Worm (Caenorhabditis elegans) whole organism, young adult: ENCODE measurements around the gene F01D5.10.

Source experiments
- D2030.7 ChIP-seq: fragments of 200-800 bp; sonication (Bioruptor generic); IDR thresholded peaks from 2 replicates; pipeline ENCODE4 v1.3.6; 2022; ENCODE audit warnings: missing genetic modification reagents, missing genetic modification characterization, missing compliant biosample characterization
- F10E7.11 ChIP-seq: sonication (generic microtip); optimal IDR thresholded peaks from 2 replicates; lab custom pipeline; 2017; ENCODE audit warnings: mild to moderate bottlenecking, missing genetic modification characterization, moderate library complexity, missing compliant biosample characterization
- F33H1.4 ChIP-seq: fragments of 200-800 bp; sonication (Bioruptor generic); IDR thresholded peaks from 2 replicates; pipeline ENCODE4 v1.3.6; 2022; ENCODE audit warnings: missing genetic modification reagents, missing genetic modification characterization, missing compliant biosample characterization
- F37B4.10 ChIP-seq: fragments of 200-800 bp; sonication (Bioruptor generic); IDR thresholded peaks from 2 replicates; pipeline ENCODE4 v1.3.6; 2022; ENCODE audit warnings: missing genetic modification characterization, missing compliant biosample characterization
- F52B5.7 ChIP-seq: sonication (generic microtip); optimal IDR thresholded peaks from 2 replicates; lab custom pipeline; 2016; ENCODE audit warnings: mild to moderate bottlenecking, missing genetic modification characterization, missing compliant biosample characterization
- K11D2.4 ChIP-seq: fragments of 200-800 bp; sonication (Bioruptor generic); IDR thresholded peaks from 2 replicates; pipeline ENCODE4 v1.3.6; 2022; ENCODE audit warnings: missing genetic modification reagents, missing genetic modification characterization, missing compliant biosample characterization
- Y79H2A.3 ChIP-seq: fragments of 200-800 bp; sonication (Bioruptor generic); conservative IDR thresholded peaks from 2 replicates; pipeline ENCODE4 v1.3.6; 2022; ENCODE audit warnings: missing genetic modification reagents, missing genetic modification characterization, missing compliant biosample characterization
- attf-3 ChIP-seq: fragments of 200-800 bp; sonication (Bioruptor generic); conservative IDR thresholded peaks from 2 replicates; pipeline ENCODE4 v1.3.6; 2022; ENCODE audit warnings: missing genetic modification reagents, missing genetic modification characterization, missing compliant biosample characterization
- attf-5 ChIP-seq: fragments of 200-800 bp; sonication (Bioruptor generic); optimal IDR thresholded peaks from 2 replicates; lab custom pipeline; 2018; ENCODE audit warnings: mild to moderate bottlenecking, missing genetic modification characterization, missing compliant biosample characterization
- attf-6 ChIP-seq: fragments of 200-800 bp; sonication (Bioruptor generic); IDR thresholded peaks from 2 replicates; pipeline ENCODE4 v1.3.6; 2022; ENCODE audit warnings: missing genetic modification reagents, missing genetic modification characterization, missing compliant biosample characterization
- bed-2 ChIP-seq: fragments of 200-800 bp; sonication (Bioruptor generic); IDR thresholded peaks from 2 replicates; pipeline ENCODE4 v1.3.6; 2022; ENCODE audit warnings: missing genetic modification reagents, missing genetic modification characterization, missing compliant biosample characterization
- cebp-2 ChIP-seq: fragments of 200-800 bp; sonication (Bioruptor generic); IDR thresholded peaks from 2 replicates; pipeline ENCODE4 v1.3.6; 2022; ENCODE audit warnings: missing genetic modification characterization, missing compliant biosample characterization
- ceh-58 ChIP-seq: fragments of 200-800 bp; sonication (Bioruptor generic); IDR thresholded peaks from 2 replicates; pipeline ENCODE4 v1.3.6; 2022; ENCODE audit warnings: missing genetic modification characterization, missing compliant biosample characterization
- dox-1 ChIP-seq: fragments of 200-800 bp; sonication (Bioruptor generic); IDR thresholded peaks from 2 replicates; pipeline ENCODE4 v1.3.6; 2022; ENCODE audit warnings: missing genetic modification reagents, missing genetic modification characterization, missing compliant biosample characterization
- egl-18 ChIP-seq: fragments of 200-800 bp; sonication (Bioruptor generic); IDR thresholded peaks from 2 replicates; pipeline ENCODE4 v1.3.6; 2022; ENCODE audit warnings: missing genetic modification reagents, missing genetic modification characterization, missing compliant biosample characterization
- egl-44 ChIP-seq: fragments of 200-800 bp; sonication (Bioruptor generic); IDR thresholded peaks from 2 replicates; pipeline ENCODE4 v1.3.6; 2022; ENCODE audit warnings: missing genetic modification reagents, missing genetic modification characterization, missing compliant biosample characterization
- egrh-3 ChIP-seq: fragments of 200-800 bp; sonication (Bioruptor generic); IDR thresholded peaks from 2 replicates; pipeline ENCODE4 v1.3.6; 2022; ENCODE audit warnings: missing genetic modification reagents, missing genetic modification characterization, missing compliant biosample characterization
- ekl-4 ChIP-seq: fragments of 200-800 bp; sonication (Bioruptor generic); IDR thresholded peaks from 2 replicates; pipeline ENCODE4 v1.3.6; 2022; ENCODE audit warnings: missing genetic modification reagents, missing genetic modification characterization, missing compliant biosample characterization
- ets-4 ChIP-seq: fragments of 200-800 bp; sonication (Bioruptor generic); optimal IDR thresholded peaks from 2 replicates; lab custom pipeline; 2018; ENCODE audit warnings: mild to moderate bottlenecking, missing genetic modification characterization, missing compliant biosample characterization
- hmg-20 ChIP-seq: fragments of 200-800 bp; sonication (Bioruptor generic); IDR thresholded peaks from 2 replicates; pipeline ENCODE4 v1.3.6; 2022; ENCODE audit warnings: missing genetic modification reagents, missing genetic modification characterization, missing compliant biosample characterization
- hsf-1 ChIP-seq: fragments of 200-800 bp; sonication (Bioruptor generic); IDR thresholded peaks from 2 replicates; pipeline ENCODE4 v1.3.6; 2022; ENCODE audit warnings: missing genetic modification reagents, missing genetic modification characterization, missing compliant biosample characterization
- lag-1 ChIP-seq: fragments of 200-800 bp; sonication (Bioruptor generic); IDR thresholded peaks from 2 replicates; pipeline ENCODE4 v1.3.6; 2022; ENCODE audit warnings: missing genetic modification reagents, missing genetic modification characterization, missing compliant biosample characterization
- let-526 ChIP-seq: fragments of 200-800 bp; sonication (Bioruptor generic); IDR thresholded peaks from 2 replicates; pipeline ENCODE4 v1.3.6; 2022; ENCODE audit warnings: missing genetic modification reagents, missing genetic modification characterization, missing compliant biosample characterization
- lin-26 ChIP-seq: fragments of 200-800 bp; sonication (Bioruptor generic); IDR thresholded peaks from 2 replicates; pipeline ENCODE4 v1.3.6; 2022; ENCODE audit warnings: missing genetic modification reagents, missing genetic modification characterization, missing compliant biosample characterization
- lir-1 ChIP-seq: fragments of 200-800 bp; sonication (Bioruptor generic); conservative IDR thresholded peaks from 2 replicates; pipeline ENCODE4 v1.3.6; 2022; ENCODE audit warnings: missing genetic modification reagents, missing genetic modification characterization, missing compliant biosample characterization
- madf-6 ChIP-seq: fragments of 200-800 bp; sonication (Bioruptor generic); IDR thresholded peaks from 2 replicates; pipeline ENCODE4 v1.3.6; 2022; ENCODE audit warnings: missing genetic modification reagents, missing genetic modification characterization, missing compliant biosample characterization
- mcd-1 ChIP-seq: fragments of 200-800 bp; sonication (Bioruptor generic); IDR thresholded peaks from 2 replicates; pipeline ENCODE4 v1.3.6; 2022; ENCODE audit warnings: missing genetic modification reagents, missing genetic modification characterization, missing compliant biosample characterization
- mel-28 ChIP-seq: sonication (generic microtip); optimal IDR thresholded peaks from 2 replicates; lab custom pipeline; 2016; ENCODE audit warnings: borderline replicate concordance, mild to moderate bottlenecking, missing genetic modification characterization, missing compliant biosample characterization
- nfya-1 ChIP-seq: sonication (generic microtip); optimal IDR thresholded peaks from 2 replicates; lab custom pipeline; 2017; ENCODE audit warnings: antibody characterized with exemption, missing compliant biosample characterization, missing genetic modification characterization, borderline replicate concordance; ENCODE audit not compliant: insufficient read depth
- nfya-2 ChIP-seq: fragments of 200-800 bp; sonication (Bioruptor generic); IDR thresholded peaks from 2 replicates; pipeline ENCODE4 v1.3.6; 2022; ENCODE audit warnings: missing genetic modification reagents, missing genetic modification characterization, missing compliant biosample characterization
- nfyb-1 ChIP-seq: fragments of 200-800 bp; sonication (Bioruptor generic); IDR thresholded peaks from 2 replicates; pipeline ENCODE4 v1.3.6; 2022; ENCODE audit warnings: missing genetic modification reagents, missing genetic modification characterization, missing compliant biosample characterization
- nhr-120 ChIP-seq: fragments of 200-800 bp; sonication (Bioruptor generic); IDR thresholded peaks from 2 replicates; pipeline ENCODE4 v1.3.6; 2022; ENCODE audit warnings: missing genetic modification characterization, missing compliant biosample characterization
- rcor-1 ChIP-seq: fragments of 200-800 bp; sonication (Bioruptor generic); IDR thresholded peaks from 2 replicates; pipeline ENCODE4 v1.3.6; 2022; ENCODE audit warnings: missing genetic modification reagents, missing genetic modification characterization, missing compliant biosample characterization
- rpc-1 ChIP-seq, 2 experiments: fragments of 150-350 bp in 1 of 2; sonication (generic microtip) in 1 of 2; optimal IDR thresholded peaks; 2 replicates each; lab custom pipeline; 2014 to 2018; ENCODE audit warnings: missing biosample characterization in 1 of 2, missing genetic modification characterization in 1 of 2, missing genetic modification reagents in 1 of 2, missing genotype in 1 of 2
- sea-2 ChIP-seq: fragments of 200-800 bp; sonication (Bioruptor generic); IDR thresholded peaks from 2 replicates; pipeline ENCODE4 v1.3.6; 2022; ENCODE audit warnings: missing genetic modification characterization, missing compliant biosample characterization
- snpc-4 ChIP-seq, 5 experiments: fragments of 150-350 bp in 1 of 5; sonication (generic microtip) in 4 of 5; optimal IDR thresholded peaks; 2 replicates each; lab custom pipeline; 2014 to 2018; ENCODE audit warnings: missing genetic modification characterization in 5 of 5, missing biosample characterization in 3 of 5, antibody characterized with exemption in 2 of 5, mild to moderate bottlenecking in 2 of 5, missing compliant biosample characterization in 2 of 5, missing genotype in 2 of 5, moderate library complexity in 2 of 5, missing genetic modification reagents in 1 of 5
- sptf-2 ChIP-seq: fragments of 200-800 bp; sonication (Bioruptor generic); optimal IDR thresholded peaks from 2 replicates; lab custom pipeline; 2018; ENCODE audit warnings: mild to moderate bottlenecking, missing genetic modification characterization, missing compliant biosample characterization
- zfh-2 ChIP-seq: fragments of 200-800 bp; sonication (Bioruptor generic); conservative IDR thresholded peaks from 2 replicates; pipeline ENCODE4 v1.3.6; 2022; ENCODE audit warnings: missing genetic modification reagents, missing genetic modification characterization, missing compliant biosample characterization
- ztf-25 ChIP-seq: fragments of 200-800 bp; sonication (Bioruptor generic); IDR thresholded peaks from 2 replicates; pipeline ENCODE4 v1.3.6; 2022; ENCODE audit warnings: missing genetic modification reagents, missing genetic modification characterization, missing compliant biosample characterization
- ztf-6 ChIP-seq: fragments of 200-800 bp; sonication (Bioruptor generic); IDR thresholded peaks from 2 replicates; pipeline ENCODE4 v1.3.6; 2022; ENCODE audit warnings: missing genetic modification reagents, missing genetic modification characterization, missing compliant biosample characterization

F01D5.10 gene

ce11 chrII:14032705-14033104, 11.6 kb upstream of the F01D5.10 start (continued):
- TF ChIP-seq madf-6 (GFP tag; lab: Robert Waterston, UW), result no peak
- no peak for TF ChIP-seq nfya-2 (GFP tag; lab: Robert Waterston, UW)
- no peak for TF ChIP-seq rpc-1 (optimal IDR thresholded peaks at IDR 0.05; lab: Kevin White, UChicago)
- no peak for TF ChIP-seq rpc-1 (tag; optimal IDR thresholded peaks at IDR 0.05; lab: Kevin White, UChicago)
- no peak for TF ChIP-seq snpc-4 (GFP tag; optimal IDR thresholded peaks at IDR 0.05; lab: Kevin White, UChicago)
- TF ChIP-seq snpc-4 (tag; optimal IDR thresholded peaks at IDR 0.05; lab: Kevin White, UChicago), result no peak
- TF ChIP-seq zfh-2 (GFP tag; lab: Robert Waterston, UW), result no peak; the same call in 1 of the 2 replicates
- TF ChIP-seq egl-44, result no peak
- TF ChIP-seq lir-1 (GFP tag; lab: Robert Waterston, UW), result no peak
- no peak for TF ChIP-seq let-526 (GFP tag; lab: Robert Waterston, UW)
- no peak for TF ChIP-seq mel-28 (tag; lab: Kevin White, UChicago)
- no peak for TF ChIP-seq dox-1
- no peak for TF ChIP-seq nfya-1 (tag; lab: Kevin White, UChicago)
- no peak for TF ChIP-seq hmg-20

ce11 chrII:14019625-14020024, 1.5 kb downstream of the F01D5.10 start:
- 0 out of 2 replicates have a peak, but pooled peaks have one; percentile 19 for TF ChIP-seq K11D2.4 (GFP tag; lab: Robert Waterston, UW)
- TF ChIP-seq bed-2, result 0 out of 2 replicates have a peak, but pooled peaks have one; percentile 27
- TF ChIP-seq sea-2 (GFP tag; lab: Robert Waterston, UW), result peak; percentile 68; the same call in 1 of the 2 replicates
- TF ChIP-seq ceh-58 (GFP tag; lab: Robert Waterston, UW), result peak; percentile 92; the same call in 1 of the 2 replicates
- TF ChIP-seq ztf-6 (GFP tag; lab: Robert Waterston, UW), result peak; percentile 12; the same call in 1 of the 2 replicates
- peak; percentile 14 for TF ChIP-seq attf-5 (GFP tag; lab: Kevin White, UChicago)
- TF ChIP-seq attf-6, result 0 out of 2 replicates have a peak, but pooled peaks have one; percentile 30
- TF ChIP-seq F52B5.7, result peak; percentile 18
- peak; percentile 45; the same call in 1 of the 2 replicates for TF ChIP-seq egl-44
- TF ChIP-seq zfh-2 (GFP tag; lab: Robert Waterston, UW), result peak; percentile 96
- 0 out of 2 replicates have a peak, but pooled peaks have one; percentile 61 for TF ChIP-seq egl-18 (GFP tag; lab: Robert Waterston, UW)
- TF ChIP-seq attf-3, result peak; percentile 67
- 0 out of 2 replicates have a peak, but pooled peaks have one; percentile 15 for TF ChIP-seq Y79H2A.3
- TF ChIP-seq rcor-1, result peak; percentile 8; the same call in 1 of the 2 replicates
- TF ChIP-seq F10E7.11, result peak; percentile 2
- TF ChIP-seq lag-1 (GFP tag; lab: Robert Waterston, UW), result 0 out of 2 replicates have a peak, but pooled peaks have one; percentile 43
- peak; percentile 40; the same call in 1 of the 2 replicates for TF ChIP-seq D2030.7 (GFP tag; lab: Robert Waterston, UW)
- peak; percentile 13 for TF ChIP-seq ets-4
- peak; percentile 100 for TF ChIP-seq egrh-3 (GFP tag; lab: Robert Waterston, UW)
- TF ChIP-seq nhr-120 (GFP tag; lab: Robert Waterston, UW), result 0 out of 2 replicates have a peak, but pooled peaks have one; percentile 9
- TF ChIP-seq hsf-1 (GFP tag; lab: Robert Waterston, UW), result peak; percentile 60; the same call in 1 of the 2 replicates
- TF ChIP-seq ztf-25 (GFP tag; lab: Robert Waterston, UW), result peak; percentile 81
- peak; percentile 72; the same call in 1 of the 2 replicates for TF ChIP-seq let-526 (GFP tag; lab: Robert Waterston, UW)
- TF ChIP-seq nfyb-1 (GFP tag; lab: Robert Waterston, UW), result 0 out of 2 replicates have a peak, but pooled peaks have one; percentile 27
- TF ChIP-seq F37B4.10 (GFP tag; lab: Robert Waterston, UW), result 0 out of 2 replicates have a peak, but pooled peaks have one; percentile 83
- TF ChIP-seq cebp-2 (GFP tag; lab: Robert Waterston, UW), result peak; percentile 88; the same call in 1 of the 2 replicates
- TF ChIP-seq F33H1.4, result 0 out of 2 replicates have a peak, but pooled peaks have one; percentile 9
- 0 out of 2 replicates have a peak, but pooled peaks have one; percentile 75 for TF ChIP-seq lin-26
- TF ChIP-seq ekl-4 (GFP tag; lab: Robert Waterston, UW), result peak; percentile 56
- TF ChIP-seq mcd-1 (GFP tag; lab: Robert Waterston, UW), result peak; percentile 61
- peak; percentile 40 for TF ChIP-seq sptf-2 (GFP tag; lab: Kevin White, UChicago)
